Fruit fly (Drosophila melanogaster) whole organism, embryonic: Measurements from ENCODE around the gene FipoQ.

Experiments
- CG10147 ChIP-seq: fragments of 200-800 bp; sonication (Bioruptor generic); optimal IDR thresholded peaks from 2 replicates; lab custom pipeline; 2019; ENCODE audit warnings: missing biosample characterization, mild to moderate bottlenecking, missing genetic modification characterization, moderate library complexity
- CG10959 ChIP-seq: fragments of 200-800 bp; sonication (Bioruptor generic); IDR thresholded peaks from 2 replicates; pipeline ENCODE4 v1.3.6; 2022; ENCODE audit warnings: missing biosample characterization, missing genetic modification characterization
- CG12071 ChIP-seq: fragments of 200-800 bp; sonication (Bioruptor generic); optimal IDR thresholded peaks from 3 replicates; lab custom pipeline; 2018; ENCODE audit warnings: missing biosample characterization, mild to moderate bottlenecking, missing genetic modification characterization
- CG12236 ChIP-seq: fragments of 200-800 bp; sonication (Bioruptor generic); optimal IDR thresholded peaks from 2 replicates; lab custom pipeline; 2016; ENCODE audit warnings: missing biosample characterization, missing genetic modification characterization
- CG1529 ChIP-seq: fragments of 200-800 bp; sonication (Bioruptor generic); optimal IDR thresholded peaks from 3 replicates; lab custom pipeline; 2018; ENCODE audit warnings: missing biosample characterization, missing genetic modification characterization
- CG1647 ChIP-seq: fragments of 200-800 bp; sonication (Bioruptor generic); optimal IDR thresholded peaks from 3 replicates; lab custom pipeline; 2016; ENCODE audit warnings: missing biosample characterization, missing genetic modification characterization
- CG17328 ChIP-seq: fragments of 200-800 bp; sonication (Bioruptor generic); IDR thresholded peaks from 2 replicates; pipeline ENCODE4 v1.3.6; 2022; ENCODE audit warnings: missing biosample characterization, missing genetic modification characterization
- CG18476 ChIP-seq: fragments of 200-800 bp; sonication (Bioruptor generic); optimal IDR thresholded peaks from 2 replicates; lab custom pipeline; 2016; ENCODE audit warnings: missing biosample characterization, mild to moderate bottlenecking, missing genetic modification characterization
- CG18599 ChIP-seq: fragments of 200-800 bp; sonication (Bioruptor generic); optimal IDR thresholded peaks from 3 replicates; lab custom pipeline; 2017; ENCODE audit warnings: missing biosample characterization, missing genetic modification characterization, mild to moderate bottlenecking, moderate library complexity, missing genetic modification reagents
- CG18764 ChIP-seq: fragments of 200-800 bp; sonication (Bioruptor generic); optimal IDR thresholded peaks from 3 replicates; lab custom pipeline; 2016; ENCODE audit warnings: missing biosample characterization, missing genetic modification characterization
- CG34422 ChIP-seq: fragments of 200-800 bp; sonication (Bioruptor generic); IDR thresholded peaks from 3 replicates; pipeline ENCODE4 v1.3.6; 2022; ENCODE audit warnings: missing biosample characterization, missing genetic modification characterization
- CG4617 ChIP-seq: fragments of 200-800 bp; sonication (Bioruptor generic); optimal IDR thresholded peaks from 3 replicates; lab custom pipeline; 2016; ENCODE audit warnings: missing biosample characterization, missing genetic modification characterization, borderline replicate concordance
- CG4820 ChIP-seq: fragments of 200-800 bp; sonication (Bioruptor generic); optimal IDR thresholded peaks from 3 replicates; lab custom pipeline; 2016; ENCODE audit warnings: missing biosample characterization, missing genetic modification characterization
- CG6765 ChIP-seq: fragments of 200-800 bp; sonication (Bioruptor generic); optimal IDR thresholded peaks from 3 replicates; lab custom pipeline; 2017; ENCODE audit warnings: missing biosample characterization, mild to moderate bottlenecking, missing genetic modification characterization
- CG8290 ChIP-seq, 3 experiments: fragments of 200-800 bp; sonication (Bioruptor generic); optimal IDR thresholded peaks; 2 replicates each; lab custom pipeline; 2016 to 2019; ENCODE audit warnings: missing biosample characterization in 3 of 3, missing genetic modification characterization in 3 of 3, mild to moderate bottlenecking in 2 of 3, moderate library complexity in 1 of 3
- CG8924 ChIP-seq: fragments of 200-800 bp; optimal IDR thresholded peaks from 3 replicates; lab custom pipeline; 2019; ENCODE audit warnings: missing biosample characterization, mild to moderate bottlenecking, missing genetic modification characterization, moderate library complexity
- CG9817 ChIP-seq: fragments of 200-800 bp; sonication (Bioruptor generic); optimal IDR thresholded peaks from 2 replicates; lab custom pipeline; 2018; ENCODE audit warnings: missing biosample characterization, mild to moderate bottlenecking, missing genetic modification characterization, moderate library complexity
- D19B ChIP-seq: fragments of 200-800 bp; sonication (Bioruptor generic); optimal IDR thresholded peaks from 2 replicates; lab custom pipeline; 2017; ENCODE audit warnings: missing biosample characterization, mild to moderate bottlenecking, missing genetic modification characterization
- Ets65A ChIP-seq: fragments of 200-800 bp; sonication (Bioruptor generic); peaks from one replicate; lab custom pipeline; 2016; ENCODE audit warnings: missing biosample characterization, missing genetic modification characterization
- Hand ChIP-seq: fragments of 200-800 bp; sonication (Bioruptor generic); optimal IDR thresholded peaks from 2 replicates; lab custom pipeline; 2017; ENCODE audit warnings: mild to moderate bottlenecking, missing biosample characterization, missing genetic modification reagents, missing genetic modification characterization
- Hsf ChIP-seq: fragments of 200-800 bp; sonication (Bioruptor generic); optimal IDR thresholded peaks from 3 replicates; lab custom pipeline; 2016; ENCODE audit warnings: missing biosample characterization, missing genetic modification characterization
- Lim3 ChIP-seq: fragments of 200-800 bp; sonication (Bioruptor generic); IDR thresholded peaks from 2 replicates; pipeline ENCODE4 v1.3.6; 2022; ENCODE audit warnings: missing biosample characterization, missing genetic modification characterization
- Pdp1 ChIP-seq, 2 experiments: fragments of 200-800 bp; sonication (Bioruptor generic); optimal IDR thresholded peaks; 3 replicates each; lab custom pipeline; 2016; ENCODE audit warnings: missing biosample characterization in 2 of 2, missing genetic modification characterization in 2 of 2, mild to moderate bottlenecking in 1 of 2, moderate library complexity in 1 of 2
- Ptx1 ChIP-seq: fragments of 200-800 bp; sonication (Bioruptor generic); IDR thresholded peaks from 2 replicates; pipeline ENCODE4 v1.3.6; 2022; ENCODE audit warnings: missing biosample characterization, missing genetic modification characterization
- Sox102F ChIP-seq: fragments of 200-800 bp; sonication (Bioruptor generic); optimal IDR thresholded peaks from 2 replicates; lab custom pipeline; 2018; ENCODE audit warnings: missing biosample characterization, mild to moderate bottlenecking, missing genetic modification characterization, moderate library complexity
- Sry-δ ChIP-seq: fragments of 200-800 bp; sonication (Bioruptor generic); optimal IDR thresholded peaks from 2 replicates; lab custom pipeline; 2016; ENCODE audit warnings: missing biosample characterization, missing genetic modification characterization
- Tbp ChIP-seq: fragments of >200 bp; optimal IDR thresholded peaks from 2 replicates; lab custom pipeline; 2018; ENCODE audit warnings: missing biosample characterization, missing genetic modification characterization
- bcd ChIP-seq: fragments of 200-800 bp; sonication (Bioruptor generic); optimal IDR thresholded peaks from 2 replicates; lab custom pipeline; 2017; ENCODE audit warnings: missing biosample characterization, mild to moderate bottlenecking, missing genetic modification characterization
- cg ChIP-seq: fragments of 200-800 bp; sonication (Bioruptor generic); optimal IDR thresholded peaks from 3 replicates; lab custom pipeline; 2019; ENCODE audit warnings: missing biosample characterization, mild to moderate bottlenecking, missing genetic modification characterization, moderate library complexity
- corto ChIP-seq: fragments of 200-800 bp; sonication (Bioruptor generic); optimal IDR thresholded peaks from 2 replicates; lab custom pipeline; 2016; ENCODE audit warnings: missing biosample characterization, mild to moderate bottlenecking, missing genetic modification characterization, moderate library complexity
- disco-r ChIP-seq: fragments of 200-800 bp; sonication (Bioruptor generic); optimal IDR thresholded peaks from 2 replicates; lab custom pipeline; 2016; ENCODE audit warnings: missing biosample characterization, missing genetic modification characterization
- dmrt99B ChIP-seq: fragments of 200-800 bp; sonication (Bioruptor generic); optimal IDR thresholded peaks from 2 replicates; lab custom pipeline; 2018; ENCODE audit warnings: missing biosample characterization, mild to moderate bottlenecking, missing genetic modification characterization, moderate library complexity
- gfzf ChIP-seq: fragments of 200-800 bp; sonication (Bioruptor generic); optimal IDR thresholded peaks from 2 replicates; lab custom pipeline; 2016; ENCODE audit warnings: missing biosample characterization, mild to moderate bottlenecking, missing genetic modification characterization, moderate library complexity
- hkb ChIP-seq, 2 experiments: fragments of 200-800 bp in 1 of 2; fragments of >200 bp in 1 of 2; sonication (Bioruptor generic) in 1 of 2; IDR thresholded peaks in 1 of 2; optimal IDR thresholded peaks in 1 of 2; 2 replicates each; pipeline versions ENCODE4 v1.3.6 to Lab custom; 2017 to 2022; ENCODE audit warnings: missing biosample characterization in 1 of 2, missing genetic modification characterization in 1 of 2
- insv ChIP-seq, 2 experiments: fragments of 200-800 bp; sonication (Bioruptor generic); optimal IDR thresholded peaks; 3 replicates each; lab custom pipeline; 2016 to 2018; ENCODE audit warnings: missing biosample characterization in 2 of 2, missing genetic modification characterization in 2 of 2
- ken ChIP-seq: fragments of 200-800 bp; sonication (Bioruptor generic); IDR thresholded peaks from 3 replicates; pipeline ENCODE4 v1.3.6; 2022; ENCODE audit warnings: missing biosample characterization, missing genetic modification characterization
- lab ChIP-seq: fragments of 200-800 bp; sonication (Bioruptor generic); optimal IDR thresholded peaks from 3 replicates; lab custom pipeline; 2017; ENCODE audit warnings: missing biosample characterization, missing genetic modification characterization, mild to moderate bottlenecking, moderate library complexity, missing genetic modification reagents
- lmd ChIP-seq: fragments of 200-800 bp; sonication (Bioruptor generic); IDR thresholded peaks from 2 replicates; pipeline ENCODE4 v1.3.6; 2022; ENCODE audit warnings: missing biosample characterization, missing genetic modification characterization
- lov ChIP-seq, 2 experiments: fragments of 200-800 bp in 1 of 2; fragments of >200 bp in 1 of 2; sonication (Bioruptor generic) in 1 of 2; IDR thresholded peaks in 1 of 2; optimal IDR thresholded peaks in 1 of 2; 2 replicates in 1 of 2; 3 replicates in 1 of 2; pipeline versions ENCODE4 v1.3.6 to Lab custom; 2017 to 2022; ENCODE audit warnings: missing biosample characterization in 1 of 2, missing genetic modification characterization in 1 of 2
- onecut ChIP-seq: fragments of 200-800 bp; sonication (Bioruptor generic); IDR thresholded peaks from 2 replicates; pipeline ENCODE4 v1.3.6; 2022; ENCODE audit warnings: missing biosample characterization, missing genetic modification characterization
- otp ChIP-seq: fragments of 200-800 bp; sonication (Bioruptor generic); IDR thresholded peaks from 3 replicates; pipeline ENCODE4, ENCODE4 v1.3.6; 2022; ENCODE audit warnings: missing biosample characterization, missing genetic modification characterization
- sc ChIP-seq, 3 experiments: fragments of >200 bp in 2 of 3; fragments of 200-800 bp in 1 of 3; sonication (Bioruptor generic) in 1 of 3; optimal IDR thresholded peaks; 2 replicates in 2 of 3; 3 replicates in 1 of 3; lab custom pipeline; 2017; ENCODE audit warnings: mild to moderate bottlenecking in 1 of 3, missing biosample characterization in 1 of 3, missing genetic modification characterization in 1 of 3, missing genetic modification reagents in 1 of 3
- tgo ChIP-seq: fragments of 200-800 bp; sonication (Bioruptor generic); IDR thresholded peaks from 3 replicates; pipeline ENCODE4 v1.3.6; 2022; ENCODE audit warnings: missing biosample characterization, missing genetic modification characterization
- tio ChIP-seq: fragments of 200-800 bp; sonication (Bioruptor generic); optimal IDR thresholded peaks from 2 replicates; lab custom pipeline; 2017; ENCODE audit warnings: missing biosample characterization, missing genetic modification characterization, inconsistent platforms
- tna ChIP-seq: fragments of 200-800 bp; sonication (Bioruptor generic); IDR thresholded peaks from 2 replicates; pipeline ENCODE4 v1.3.6; 2022; ENCODE audit warnings: missing biosample characterization, missing genetic modification characterization; ENCODE audit not compliant: partially characterized antibody
- twi ChIP-seq: fragments of 200-800 bp; optimal IDR thresholded peaks from 2 replicates; lab custom pipeline; 2019; ENCODE audit warnings: missing biosample characterization, mild to moderate bottlenecking, missing genetic modification characterization, moderate library complexity
- zf30C ChIP-seq: fragments of 200-800 bp; sonication (Bioruptor generic); optimal IDR thresholded peaks from 3 replicates; lab custom pipeline; 2018; ENCODE audit warnings: missing biosample characterization, mild to moderate bottlenecking, missing genetic modification characterization

The FipoQ gene

DNA sequence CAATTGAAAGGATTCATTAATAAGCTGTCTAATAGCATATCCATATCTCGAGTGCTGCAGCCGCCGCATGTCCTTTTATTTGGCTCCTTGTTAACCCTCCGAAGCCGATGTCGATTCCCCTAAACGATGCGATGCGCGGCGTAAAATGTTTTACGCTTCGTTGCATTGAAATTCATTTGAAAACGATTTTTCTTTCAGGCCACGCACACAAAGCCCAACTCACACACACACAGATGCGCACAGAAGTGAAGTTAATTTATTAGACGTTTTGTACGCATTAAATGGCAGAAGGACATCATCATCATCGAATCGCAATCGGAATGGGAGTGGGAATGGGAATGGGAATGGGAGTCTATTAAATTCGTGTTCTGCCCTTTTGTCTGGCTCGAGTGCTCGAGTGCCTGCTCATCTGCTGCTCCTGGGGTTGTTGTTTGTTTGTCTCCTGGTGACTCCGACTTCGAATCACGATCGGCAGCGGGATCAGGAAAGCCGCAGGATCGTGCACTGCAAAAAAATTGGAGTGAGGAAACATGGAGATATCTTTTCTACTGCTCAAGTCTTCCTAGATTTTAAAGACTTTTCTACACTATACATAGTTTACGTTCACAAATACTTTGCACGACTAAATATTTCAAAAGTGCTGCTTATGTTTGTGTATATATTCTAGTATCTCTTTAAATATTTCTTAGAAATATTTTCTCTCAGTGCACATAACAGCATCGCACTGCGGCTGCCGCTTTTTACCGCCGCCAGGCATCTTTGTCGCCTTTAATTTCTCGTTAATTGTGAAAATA, 46.6 kb downstream of the FipoQ start (continued):
- no peak for TF ChIP-seq corto (GFP tag; lab: Kevin White, UChicago)
- no peak for TF ChIP-seq CG1647
- no peak for TF ChIP-seq lov (optimal IDR thresholded peaks at IDR 0.05; lab: Kevin White, UChicago)
- no peak for TF ChIP-seq lov (GFP tag; IDR thresholded peaks at IDR 0.05; lab: Robert Waterston, UW)
- TF ChIP-seq CG6765 (GFP tag; lab: Kevin White, UChicago): no peak
- 0 out of 2 replicates have a peak, but pooled peaks have one; percentile 26 for TF ChIP-seq CG17328 (GFP tag; lab: Robert Waterston, UW)
- peak; percentile 86 for TF ChIP-seq zf30C (GFP tag; lab: Kevin White, UChicago)
- no peak for TF ChIP-seq CG18599 (GFP tag; lab: Kevin White, UChicago)
- TF ChIP-seq cg (GFP tag; lab: Kevin White, UChicago): peak; percentile 51
- TF ChIP-seq CG8290 (GFP tag; optimal IDR thresholded peaks at IDR 0.05; lab: Kevin White, UChicago): no peak
- no peak for TF ChIP-seq CG8290 (tag; optimal IDR thresholded peaks at IDR 0.05; lab: Kevin White, UChicago)
- no peak for TF ChIP-seq CG10147
- peak; percentile 39; the same call in 1 of the 2 replicates for TF ChIP-seq CG10959 (GFP tag; lab: Robert Waterston, UW)
- no peak for TF ChIP-seq Pdp1 (GFP tag; optimal IDR thresholded peaks at IDR 0.05; lab: Kevin White, UChicago)
- TF ChIP-seq Tbp (GFP tag; lab: Kevin White, UChicago): no peak
- no peak for TF ChIP-seq CG4617 (GFP tag; lab: Kevin White, UChicago)
- TF ChIP-seq CG18764 (GFP tag; lab: Kevin White, UChicago): no peak
- TF ChIP-seq lab (GFP tag; lab: Kevin White, UChicago): no peak
- TF ChIP-seq gfzf (GFP tag; lab: Kevin White, UChicago): no peak
- TF ChIP-seq insv (GFP tag; optimal IDR thresholded peaks at IDR 0.05; lab: Kevin White, UChicago): no peak
- no peak for TF ChIP-seq CG18476 (GFP tag; lab: Kevin White, UChicago)
- TF ChIP-seq bcd (GFP tag; lab: Kevin White, UChicago): no peak
- no peak for TF ChIP-seq tgo (GFP tag; lab: Robert Waterston, UW)
- no peak for TF ChIP-seq hkb (optimal IDR thresholded peaks at IDR 0.05; lab: Kevin White, UChicago)
- TF ChIP-seq hkb (GFP tag; IDR thresholded peaks at IDR 0.05; lab: Robert Waterston, UW): no peak
- TF ChIP-seq tna: no peak
- TF ChIP-seq Hand (GFP tag; lab: Kevin White, UChicago): no peak
- no peak for TF ChIP-seq D19B (GFP tag; lab: Kevin White, UChicago)
- no peak for TF ChIP-seq twi (tag; lab: Kevin White, UChicago)
- TF ChIP-seq CG8924 (tag; lab: Kevin White, UChicago): peak; percentile 41
- TF ChIP-seq Ptx1 (GFP tag; lab: Robert Waterston, UW): no peak
- peak; percentile 4 for TF ChIP-seq tio (GFP tag; lab: Kevin White, UChicago)
- TF ChIP-seq ken: no peak
- no peak for TF ChIP-seq Sox102F (GFP tag; lab: Kevin White, UChicago)
- no peak for TF ChIP-seq disco-r (GFP tag; lab: Kevin White, UChicago)
- no peak for TF ChIP-seq CG4820 (GFP tag; lab: Kevin White, UChicago)
- peak; percentile 4 for TF ChIP-seq CG12236 (GFP tag; lab: Kevin White, UChicago)
- no peak for TF ChIP-seq dmrt99B (tag; lab: Kevin White, UChicago)
- no peak for TF ChIP-seq CG9817 (tag; lab: Kevin White, UChicago)
- TF ChIP-seq sc (optimal IDR thresholded peaks at IDR 0.05; lab: Kevin White, UChicago): no peak
- TF ChIP-seq sc (GFP tag; optimal IDR thresholded peaks at IDR 0.05; lab: Kevin White, UChicago): peak; percentile 19
- no peak for TF ChIP-seq CG1529 (GFP tag; lab: Kevin White, UChicago)
- no peak for TF ChIP-seq lmd (GFP tag; lab: Robert Waterston, UW)
- no peak for TF ChIP-seq Sry-δ (GFP tag; lab: Kevin White, UChicago)
- TF ChIP-seq otp (GFP tag; lab: Robert Waterston, UW): no peak
- TF ChIP-seq onecut (GFP tag; lab: Robert Waterston, UW): no peak
- TF ChIP-seq Ets65A (GFP tag; lab: Kevin White, UChicago): no peak
- TF ChIP-seq CG12071 (GFP tag; lab: Kevin White, UChicago): no peak
- peak; percentile 18 for TF ChIP-seq Hsf (GFP tag; lab: Kevin White, UChicago)
- no peak for TF ChIP-seq CG34422 (GFP tag; lab: Robert Waterston, UW)
- TF ChIP-seq Lim3 (GFP tag; lab: Robert Waterston, UW): no peak
